Fruit fly (Drosophila melanogaster) whole organism, prepupa: ENCODE measurements around the gene Trs20.

Experiments used
- CG11762 ChIP-seq: fragments of 200-800 bp; sonication (Bioruptor generic); optimal IDR thresholded peaks from 3 replicates; lab custom pipeline; 2016; ENCODE audit warnings: missing biosample characterization, missing genetic modification characterization; ENCODE audit not compliant: insufficient read depth
- CG15336 ChIP-seq: fragments of 200-800 bp; sonication (Bioruptor generic); IDR thresholded peaks from 2 replicates; pipeline ENCODE4 v1.3.6; 2022; ENCODE audit warnings: missing biosample characterization, missing genetic modification characterization
- CG32006 ChIP-seq: fragments of 200-800 bp; sonication (Bioruptor generic); optimal IDR thresholded peaks from 3 replicates; lab custom pipeline; 2017; ENCODE audit warnings: missing biosample characterization, mild to moderate bottlenecking, missing genetic modification characterization
- CG34406 ChIP-seq: fragments of 200-800 bp; sonication (Bioruptor generic); optimal IDR thresholded peaks from 3 replicates; lab custom pipeline; 2016; ENCODE audit warnings: missing biosample characterization, missing genetic modification characterization
- Gug ChIP-seq: fragments of 200-800 bp; sonication (Bioruptor generic); IDR thresholded peaks from 2 replicates; pipeline ENCODE4 v1.3.6; 2022; ENCODE audit warnings: missing biosample characterization, missing genetic modification characterization
- Hr39 ChIP-seq: fragments of 200-800 bp; sonication (Bioruptor generic); optimal IDR thresholded peaks from 2 replicates; lab custom pipeline; 2016; ENCODE audit warnings: missing biosample characterization, missing genetic modification characterization
- Hr4 ChIP-seq: fragments of 200-800 bp; sonication (Bioruptor generic); optimal IDR thresholded peaks from 3 replicates; lab custom pipeline; 2016; ENCODE audit warnings: missing biosample characterization, missing genetic modification characterization
- OdsH ChIP-seq: fragments of 200-800 bp; sonication (Bioruptor generic); optimal IDR thresholded peaks from 3 replicates; lab custom pipeline; 2016; ENCODE audit warnings: missing biosample characterization, missing genetic modification characterization
- fd85E ChIP-seq: fragments of 200-800 bp; sonication (Bioruptor generic); optimal IDR thresholded peaks from 3 replicates; lab custom pipeline; 2016; ENCODE audit warnings: missing biosample characterization, missing genetic modification characterization
- salr ChIP-seq, 2 experiments: fragments of 200-800 bp; sonication (Bioruptor generic); optimal IDR thresholded peaks; 3 replicates each; lab custom pipeline; 2016 to 2018; ENCODE audit warnings: missing biosample characterization in 2 of 2, missing genetic modification characterization in 2 of 2, mild to moderate bottlenecking in 1 of 2

- TF ChIP-seq salr (GFP tag; optimal IDR thresholded peaks at IDR 0.05; lab: Kevin White, UChicago) (no peak), fd85E (no peak), CG15336 (GFP tag; lab: Robert Waterston, UW) (no peak), CG11762 (GFP tag; lab: Kevin White, UChicago) (no peak), CG34406 (GFP tag; lab: Kevin White, UChicago) (no peak), OdsH (GFP tag; lab: Kevin White, UChicago) (no peak), CG32006 (no peak), Hr4 (GFP tag; lab: Kevin White, UChicago) (no peak), Hr39 (GFP tag; lab: Kevin White, UChicago) (no peak), Gug (GFP tag; lab: Robert Waterston, UW) (no peak)
Observed at dm6 chr3L:16112069-16112820, 19.2 kb downstream of the Trs20 start, which contains the start of gene Zn72D.
